Fruit fly (Drosophila melanogaster) whole organism, wandering third instar larva: ENCODE data around the gene CG12402.

Source experiments
- CG32264 ChIP-seq: fragments of 200-800 bp; sonication (Bioruptor generic); optimal IDR thresholded peaks from 2 replicates; lab custom pipeline; 2016; ENCODE audit warnings: missing biosample characterization, missing genetic modification characterization
- CG9705 ChIP-seq: fragments of 200-800 bp; sonication (Bioruptor generic); optimal IDR thresholded peaks from 2 replicates; lab custom pipeline; 2018; ENCODE audit warnings: missing biosample characterization, mild to moderate bottlenecking, missing genetic modification characterization
- CrebA ChIP-seq: fragments of 200-800 bp; sonication (Bioruptor generic); optimal IDR thresholded peaks from 2 replicates; lab custom pipeline; 2016; ENCODE audit warnings: missing biosample characterization, mild to moderate bottlenecking, missing genetic modification characterization, borderline replicate concordance
- Dfd ChIP-seq: fragments of >200 bp; optimal IDR thresholded peaks from 2 replicates; lab custom pipeline; 2017; ENCODE audit warnings: missing biosample characterization, missing genetic modification characterization
- Dif ChIP-seq: fragments of 200-275, 200-300 bp; sonication (Bioruptor generic); optimal IDR thresholded peaks from 2 replicates; lab custom pipeline; 2018; ENCODE audit warnings: missing biosample characterization, missing genetic modification characterization; ENCODE audit not compliant: partially characterized antibody
- GATAd ChIP-seq: sonication (Bioruptor generic); optimal IDR thresholded peaks from 2 replicates; lab custom pipeline; 2016; ENCODE audit warnings: missing biosample characterization, missing genetic modification characterization
- HLH106 ChIP-seq: fragments of 200-800 bp; optimal IDR thresholded peaks from 3 replicates; lab custom pipeline; 2019; ENCODE audit warnings: missing biosample characterization, mild to moderate bottlenecking, missing genetic modification characterization, moderate library complexity
- Hnf4 ChIP-seq: fragments of 200-800 bp; sonication (Bioruptor generic); optimal IDR thresholded peaks from 2 replicates; lab custom pipeline; 2016; ENCODE audit warnings: missing biosample characterization, mild to moderate bottlenecking, missing genetic modification characterization
- Hr78 ChIP-seq: fragments of >200 bp; optimal IDR thresholded peaks from 2 replicates; lab custom pipeline; 2017; ENCODE audit warnings: missing biosample characterization, missing genetic modification characterization
- Hr83 ChIP-seq: fragments of 200-300 bp; sonication (Bioruptor generic); optimal IDR thresholded peaks from 2 replicates; lab custom pipeline; 2016; ENCODE audit warnings: missing biosample characterization, mild to moderate bottlenecking, missing genetic modification characterization, moderate library complexity; ENCODE audit not compliant: poor library complexity, severe bottlenecking
- Jra ChIP-seq: sonication (Bioruptor generic); optimal IDR thresholded peaks from 2 replicates; lab custom pipeline; 2016; ENCODE audit warnings: missing biosample characterization, missing genetic modification characterization
- Myc ChIP-seq: fragments of >200 bp; optimal IDR thresholded peaks from 2 replicates; lab custom pipeline; 2017
- N ChIP-seq: fragments of >200 bp; optimal IDR thresholded peaks from 2 replicates; lab custom pipeline; 2018; ENCODE audit warnings: missing biosample characterization, missing external identifiers, missing genetic modification characterization
- OdsH ChIP-seq: fragments of 200-800 bp; sonication (Bioruptor generic); optimal IDR thresholded peaks from 2 replicates; lab custom pipeline; 2016; ENCODE audit warnings: missing biosample characterization, mild to moderate bottlenecking, missing genetic modification characterization
- Rel ChIP-seq, 2 experiments: fragments of 200-800 bp; sonication (Bioruptor generic) in 1 of 2; optimal IDR thresholded peaks; 2 replicates in 1 of 2; 3 replicates in 1 of 2; lab custom pipeline; 2016 to 2019; ENCODE audit warnings: mild to moderate bottlenecking in 2 of 2, missing biosample characterization in 2 of 2, missing genetic modification characterization in 2 of 2, moderate library complexity in 1 of 2
- Sp1 ChIP-seq: fragments of 200-800 bp; sonication (Bioruptor generic); optimal IDR thresholded peaks from 3 replicates; lab custom pipeline; 2019; ENCODE audit warnings: missing biosample characterization, mild to moderate bottlenecking, missing genetic modification characterization, moderate library complexity
- Vsx2 ChIP-seq: fragments of 200-300, 225-300 bp; sonication (Bioruptor generic); optimal IDR thresholded peaks from 2 replicates; lab custom pipeline; 2018; ENCODE audit warnings: missing biosample characterization, missing genetic modification characterization; ENCODE audit not compliant: partially characterized antibody
- brk ChIP-seq: fragments of 200-800 bp; sonication (Bioruptor generic); optimal IDR thresholded peaks from 2 replicates; lab custom pipeline; 2016; ENCODE audit warnings: missing biosample characterization, mild to moderate bottlenecking, missing genetic modification characterization
- dl ChIP-seq, 2 experiments: fragments of 175-275, 200-275 bp in 1 of 2; fragments of 200-275 bp in 1 of 2; sonication (Bioruptor generic); optimal IDR thresholded peaks; lab custom pipeline; 2018; ENCODE audit warnings: mild to moderate bottlenecking in 2 of 2, missing biosample characterization in 2 of 2, missing genetic modification characterization in 2 of 2, moderate library complexity in 2 of 2; ENCODE audit not compliant: partially characterized antibody in 2 of 2, insufficient read depth in 1 of 2
- dmrt93B ChIP-seq: fragments of 200-800 bp; sonication (Bioruptor generic); optimal IDR thresholded peaks from 2 replicates; lab custom pipeline; 2018; ENCODE audit warnings: missing biosample characterization, mild to moderate bottlenecking, missing genetic modification characterization
- dsf ChIP-seq: sonication (Bioruptor generic); optimal IDR thresholded peaks from 2 replicates; lab custom pipeline; 2016; ENCODE audit warnings: missing biosample characterization, missing genetic modification characterization, borderline replicate concordance
- ey ChIP-seq: fragments of 200-800 bp; sonication (Bioruptor generic); optimal IDR thresholded peaks from 2 replicates; lab custom pipeline; 2016; ENCODE audit warnings: missing biosample characterization, missing genetic modification characterization
- fru ChIP-seq: fragments of 200-800 bp; sonication (Bioruptor generic); optimal IDR thresholded peaks from 3 replicates; lab custom pipeline; 2016; ENCODE audit warnings: missing biosample characterization, mild to moderate bottlenecking, missing genetic modification characterization
- h ChIP-seq: fragments of 200-800 bp; sonication (Bioruptor generic); optimal IDR thresholded peaks from 3 replicates; lab custom pipeline; 2016; ENCODE audit warnings: missing biosample characterization, mild to moderate bottlenecking, missing genetic modification characterization
- lola ChIP-seq: fragments of >200 bp; optimal IDR thresholded peaks from 2 replicates; lab custom pipeline; 2017; ENCODE audit warnings: missing biosample characterization, missing genetic modification characterization
- psq ChIP-seq: fragments of 200-800 bp; sonication (Bioruptor generic); optimal IDR thresholded peaks from 3 replicates; lab custom pipeline; 2017; ENCODE audit warnings: missing biosample characterization, mild to moderate bottlenecking, missing genetic modification characterization, moderate library complexity
- rgr ChIP-seq: fragments of 200-800 bp; sonication (Bioruptor generic); optimal IDR thresholded peaks from 3 replicates; lab custom pipeline; 2016; ENCODE audit warnings: missing biosample characterization, mild to moderate bottlenecking, missing genetic modification characterization
- sage ChIP-seq: fragments of 200-800 bp; sonication (Bioruptor generic); optimal IDR thresholded peaks from 2 replicates; lab custom pipeline; 2016; ENCODE audit warnings: missing biosample characterization, mild to moderate bottlenecking, missing genetic modification characterization
- sv ChIP-seq: fragments of 200-800 bp; sonication (Bioruptor generic); optimal IDR thresholded peaks from 3 replicates; lab custom pipeline; 2016; ENCODE audit warnings: missing biosample characterization, missing genetic modification characterization
- tai ChIP-seq: sonication (Bioruptor generic); optimal IDR thresholded peaks from 2 replicates; lab custom pipeline; 2016; ENCODE audit warnings: missing biosample characterization, missing genetic modification characterization
- usp ChIP-seq: fragments of >200 bp; optimal IDR thresholded peaks from 2 replicates; lab custom pipeline; 2017; ENCODE audit warnings: missing biosample characterization, missing genetic modification characterization
- woc ChIP-seq: sonication (Bioruptor generic); optimal IDR thresholded peaks from 2 replicates; lab custom pipeline; 2016; ENCODE audit warnings: missing biosample characterization, mild to moderate bottlenecking, missing genetic modification characterization

The CG12402 gene

DNA sequence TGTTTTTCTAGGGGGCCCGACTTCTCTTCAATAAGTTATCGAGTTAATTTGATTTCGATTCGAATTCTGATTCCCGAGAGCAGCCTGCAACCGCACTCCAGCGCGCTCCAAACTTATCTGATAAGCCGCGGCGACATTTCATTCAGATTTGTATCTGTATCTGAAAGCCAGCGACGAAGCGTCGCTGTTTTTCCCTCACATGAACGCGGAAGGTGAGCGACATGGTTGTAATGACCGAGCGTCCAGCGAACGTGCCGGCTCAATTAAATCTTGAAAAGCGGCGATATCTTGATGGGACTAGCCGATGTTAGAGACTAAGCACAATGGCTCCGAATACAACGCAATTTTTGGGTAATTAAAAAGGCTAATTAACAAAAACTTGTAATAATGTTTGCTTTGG is 5.1 kb downstream of the CG12402 start, which contains the start of gene PK1-R:
Gene PK1-R, minus strand, starts transcription at position 101 of the 400 bp plus-strand sequence.
- TF ChIP-seq Hnf4 (GFP tag; lab: Kevin White, UChicago) = no peak
- TF ChIP-seq CG9705 = no peak
- no peak for TF ChIP-seq Sp1 (GFP tag; lab: Kevin White, UChicago)
- no peak for TF ChIP-seq Rel (GFP tag; optimal IDR thresholded peaks at IDR 0.05; lab: Kevin White, UChicago)
- no peak for TF ChIP-seq Rel (tag; optimal IDR thresholded peaks at IDR 0.05; lab: Kevin White, UChicago)
- no peak for TF ChIP-seq h (GFP tag; lab: Kevin White, UChicago)
- TF ChIP-seq psq (GFP tag; lab: Kevin White, UChicago) = no peak
- no peak for TF ChIP-seq GATAd
- TF ChIP-seq HLH106 = no peak
- no peak for TF ChIP-seq N (GFP tag; lab: Kevin White, UChicago)
- TF ChIP-seq OdsH (GFP tag; lab: Kevin White, UChicago) = no peak
- no peak for TF ChIP-seq CrebA
- no peak for TF ChIP-seq sage (GFP tag; lab: Kevin White, UChicago)
- TF ChIP-seq Dfd (GFP tag; lab: Kevin White, UChicago) = no peak
- TF ChIP-seq dmrt93B (GFP tag; lab: Kevin White, UChicago) = no peak
- TF ChIP-seq tai (GFP tag; lab: Kevin White, UChicago) = no peak
- TF ChIP-seq rgr (GFP tag; lab: Kevin White, UChicago) = no peak
- no peak for TF ChIP-seq CG32264 (GFP tag; lab: Kevin White, UChicago)
- TF ChIP-seq usp (GFP tag; lab: Kevin White, UChicago) = no peak
- no peak for TF ChIP-seq lola (GFP tag; lab: Kevin White, UChicago)
- TF ChIP-seq sv = no peak
- TF ChIP-seq, all 38 proteins: peak for 0

DNA sequence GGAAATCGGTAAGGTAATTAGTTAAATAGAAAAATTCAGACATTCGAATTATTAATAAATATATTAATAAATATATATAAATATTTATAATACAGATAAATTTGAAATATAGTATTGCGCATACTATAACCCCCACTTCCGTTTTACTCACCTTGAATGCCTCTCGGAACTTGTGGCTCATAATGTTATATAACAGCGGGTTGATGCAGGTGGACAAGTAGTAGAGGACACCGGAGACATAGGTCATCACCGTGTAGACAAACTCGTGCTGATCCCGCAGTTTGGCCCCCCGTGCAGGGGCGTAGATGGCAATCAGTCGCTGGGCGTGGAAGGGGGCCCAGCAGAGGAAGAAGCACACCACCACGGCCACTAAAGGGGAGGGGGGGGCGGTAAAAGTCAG is 7.2 kb downstream of the CG12402 start:
- TF ChIP-seq Dif (GFP tag; lab: Kevin White, UChicago) (no peak), Dfd (GFP tag; lab: Kevin White, UChicago) (no peak), dsf (GFP tag; lab: Kevin White, UChicago) (no peak), brk (GFP tag; lab: Kevin White, UChicago) (no peak), HLH106 (no peak), dl (GFP tag; optimal IDR thresholded peaks at IDR 0.05; lab: Kevin White, UChicago; ENCODE audit: insufficient read depth in 1 of 2, partially characterized antibody in 2 of 2) (no peak)

DNA sequence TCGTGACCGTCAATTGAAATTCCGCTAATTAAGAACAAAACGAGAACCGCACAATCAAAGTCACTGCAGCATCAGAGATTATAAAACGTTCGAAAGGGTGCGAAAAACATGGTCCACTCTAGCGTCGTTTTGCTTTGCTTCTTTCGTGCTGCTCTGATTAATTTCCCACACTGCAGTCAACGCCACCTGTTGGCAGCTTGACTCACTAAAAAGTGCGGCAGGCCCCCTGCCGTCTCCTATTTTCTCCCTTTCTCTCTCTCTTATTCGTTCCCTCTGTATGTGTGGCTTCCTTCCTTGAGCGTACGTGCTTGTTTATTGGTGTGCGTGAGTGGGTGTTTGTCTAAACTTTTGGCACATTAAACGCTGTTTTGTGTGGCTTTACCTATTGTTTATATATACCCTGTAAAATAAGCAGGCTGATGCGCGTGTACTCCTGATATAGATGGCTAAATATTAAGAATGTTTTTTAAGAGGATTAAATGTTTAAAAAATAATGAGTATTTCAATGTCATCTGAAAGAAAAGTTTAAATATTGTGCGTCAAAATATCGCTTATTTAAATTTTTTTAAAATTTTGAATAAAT is 9.5 kb downstream of the CG12402 start:
- TF ChIP-seq Dif (GFP tag; lab: Kevin White, UChicago) (peak; percentile 48), Vsx2 (GFP tag; lab: Kevin White, UChicago) (peak; percentile 57), Hr83 (GFP tag; lab: Kevin White, UChicago) (no peak), Dfd (GFP tag; lab: Kevin White, UChicago) (no peak), tai (GFP tag; lab: Kevin White, UChicago) (peak; percentile 3)

DNA sequence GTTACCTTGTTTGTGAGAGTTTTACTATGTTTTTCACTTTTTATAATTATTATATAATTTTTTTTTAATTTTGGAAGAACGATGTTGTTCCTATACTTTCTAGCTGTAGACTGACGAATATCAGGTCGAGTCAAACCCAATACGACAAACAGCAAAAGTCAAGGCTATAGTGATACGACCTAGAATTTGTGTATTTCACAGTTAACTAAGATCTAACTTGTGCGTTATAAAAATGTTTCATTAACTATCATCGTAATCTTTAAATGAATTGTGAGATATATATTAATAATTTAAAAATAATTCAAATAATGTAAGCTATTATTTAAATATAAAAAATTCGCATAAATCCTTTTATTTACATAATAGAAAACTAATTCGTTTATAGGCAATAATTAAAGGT is 10.1 kb downstream of the CG12402 start, which contains the start of gene CG9920:
Gene CG9920, minus strand, starts transcription at position 101 of the 400 bp plus-strand sequence.
- TF ChIP-seq Hnf4 (GFP tag; lab: Kevin White, UChicago) (no peak), Myc (lab: Kevin White, UChicago) (no peak), woc (GFP tag; lab: Kevin White, UChicago) (no peak), HLH106 (no peak), sv (no peak), OdsH (GFP tag; lab: Kevin White, UChicago) (no peak), ey (GFP tag; lab: Kevin White, UChicago) (no peak), dl (GFP tag; optimal IDR thresholded peaks at IDR 0.05; lab: Kevin White, UChicago; ENCODE audit: insufficient read depth in 1 of 2, partially characterized antibody in 2 of 2) (no peak), dsf (GFP tag; lab: Kevin White, UChicago) (no peak), Jra (GFP tag; lab: Kevin White, UChicago) (no peak), sage (GFP tag; lab: Kevin White, UChicago) (no peak), fru (GFP tag; lab: Kevin White, UChicago) (no peak), Hr78 (no peak), tai (GFP tag; lab: Kevin White, UChicago) (no peak)
